Worm (Caenorhabditis elegans): ENCODE measurements around the gene col-174.
A peak's percentile ranks its signal among the peaks of the same experiment; 100 is the strongest.

col-174 gene

DNA sequence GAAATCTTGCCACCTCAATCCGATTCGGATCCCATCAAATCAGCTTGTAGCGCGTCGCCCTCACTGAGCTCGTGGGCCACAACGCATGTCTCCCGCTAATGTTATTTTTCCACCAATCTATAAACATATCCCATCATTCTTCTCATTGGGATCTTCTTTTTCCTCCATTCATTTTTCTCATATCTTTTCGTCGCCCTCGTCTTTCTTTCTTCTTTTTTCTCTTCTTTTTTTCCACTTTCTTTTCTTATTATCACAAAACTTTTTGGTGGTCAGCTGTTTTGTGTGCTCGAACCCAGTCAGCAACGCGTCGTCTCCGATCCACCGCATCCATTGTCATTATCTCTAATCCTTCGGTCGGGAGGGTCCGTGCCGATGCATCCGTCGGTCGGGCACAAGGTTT is 22.8 kb upstream of the col-174 start:
- TF ChIP-seq daf-16 (GFP tag; optimal IDR thresholded peaks at IDR 0.05) (peak in 1 of 2 experiments; percentile 89), daf-16 (tag; optimal IDR thresholded peaks at IDR 0.05) (no peak), aha-1 (tag) (peak; percentile 81), ceh-20 (GFP tag; IDR thresholded peaks at IDR 0.05) (0 out of 2 replicates have a peak, but pooled peaks have one; percentile 11), php-3 (GFP tag; IDR thresholded peaks at IDR 0.05) (no peak), dmd-6 (GFP tag; IDR thresholded peaks at IDR 0.05) (no peak), spr-3 (GFP tag; optimal IDR thresholded peaks at IDR 0.05) (no peak), zfp-2 (tag; optimal IDR thresholded peaks at IDR 0.05) (no peak), Y75B8A.6 (GFP tag; IDR thresholded peaks at IDR 0.05) (no peak), ceh-82 (tag; optimal IDR thresholded peaks at IDR 0.05) (no peak), zip-11 (GFP tag; IDR thresholded peaks at IDR 0.05) (no peak), nhr-11 (tag; optimal IDR thresholded peaks at IDR 0.05) (peak; percentile 52), set-16 (GFP tag; IDR thresholded peaks at IDR 0.05) (no peak), nhr-48 (tag; optimal IDR thresholded peaks at IDR 0.05) (no peak), hlh-11 (tag; optimal IDR thresholded peaks at IDR 0.05) (peak; percentile 69), hlh-30 (tag; optimal IDR thresholded peaks at IDR 0.05; ENCODE audit: insufficient read depth) (no peak), F37D6.2 (tag; optimal IDR thresholded peaks at IDR 0.05) (no peak), aly-2 (tag; optimal IDR thresholded peaks at IDR 0.05) (no peak)

DNA sequence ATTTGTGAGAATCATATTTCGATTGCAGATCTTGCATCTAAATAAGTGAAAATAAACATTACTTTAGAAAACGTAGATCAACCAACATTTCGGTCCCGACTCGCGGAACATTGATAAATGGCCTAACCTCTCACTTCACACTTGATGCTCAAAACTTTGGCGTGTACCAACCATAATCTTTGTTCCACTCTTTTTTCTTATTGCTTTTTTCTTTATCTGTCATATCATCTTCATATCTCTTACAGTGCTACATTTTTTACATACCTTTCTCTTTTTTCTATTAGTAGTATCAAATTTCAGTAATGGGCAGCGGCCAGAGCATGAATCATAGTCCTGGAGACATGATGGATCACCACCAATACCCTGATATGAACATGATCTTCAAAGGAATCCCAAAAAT is 21.3 kb upstream of the col-174 start, which contains the start of gene F46C8.3:
TSS of gene F46C8.3 (plus strand) at position 301 of the 400 bp plus-strand sequence.
- TF ChIP-seq daf-16 (GFP tag; optimal IDR thresholded peaks at IDR 0.05), result no peak
- no peak for TF ChIP-seq daf-16 (tag; optimal IDR thresholded peaks at IDR 0.05)
- no peak for TF ChIP-seq egl-27 (tag; optimal IDR thresholded peaks at IDR 0.05)
- TF ChIP-seq ceh-44 (GFP tag; IDR thresholded peaks at IDR 0.05), result no peak
- TF ChIP-seq nhr-77 (tag; optimal IDR thresholded peaks at IDR 0.05), result no peak
- no peak for TF ChIP-seq lim-7 (GFP tag; IDR thresholded peaks at IDR 0.05)
- TF ChIP-seq lir-3 (tag; optimal IDR thresholded peaks at IDR 0.05), result no peak
- TF ChIP-seq D1046.2 (GFP tag; IDR thresholded peaks at IDR 0.05), result no peak
- no peak for TF ChIP-seq egl-43 (GFP tag; IDR thresholded peaks at IDR 0.05)
- no peak for TF ChIP-seq tag-97 (GFP tag; IDR thresholded peaks at IDR 0.05)

DNA sequence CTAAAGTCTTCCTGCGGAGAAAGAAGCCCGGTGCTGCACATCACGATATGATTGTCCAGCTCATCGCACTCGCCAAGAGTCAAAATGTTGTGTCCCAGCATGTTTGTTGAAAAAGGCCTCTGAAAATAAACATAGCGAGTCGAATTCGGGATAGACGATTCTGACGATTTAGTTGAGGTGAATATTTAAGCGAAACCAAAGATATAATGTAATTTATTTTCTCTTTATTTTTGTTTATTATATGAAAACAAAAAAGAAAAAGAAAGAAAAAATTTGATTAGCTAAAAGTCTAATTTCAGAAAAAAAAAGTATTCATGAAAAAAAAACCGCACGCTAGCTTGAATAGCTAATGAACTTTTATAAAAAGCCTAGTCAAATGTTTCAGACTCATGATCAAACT is 14.0 kb upstream of the col-174 start, which contains the start of gene ceh-14:
TSS of gene ceh-14 (minus strand) at position 101 of the 400 bp plus-strand sequence.
- TF ChIP-seq tra-1 (GFP tag; IDR thresholded peaks at IDR 0.05) (no peak), egl-27 (tag; optimal IDR thresholded peaks at IDR 0.05) (no peak), unc-62 (GFP tag; optimal IDR thresholded peaks at IDR 0.05 in 1 of 2) (no peak), unc-62 (tag; optimal IDR thresholded peaks at IDR 0.05) (no peak), ces-1 (GFP tag; optimal IDR thresholded peaks at IDR 0.05) (no peak), pqm-1 (tag; optimal IDR thresholded peaks at IDR 0.05) (no peak), spr-1 (tag; optimal IDR thresholded peaks at IDR 0.05) (no peak), D1046.2 (GFP tag; IDR thresholded peaks at IDR 0.05) (no peak), pha-4 (GFP tag; IDR thresholded peaks at IDR 0.05) (no peak), pha-4 (tag; optimal IDR thresholded peaks at IDR 0.05) (no peak), nhr-11 (tag; optimal IDR thresholded peaks at IDR 0.05) (no peak), zip-2 (tag; optimal IDR thresholded peaks at IDR 0.05) (no peak), gei-8 (GFP tag; optimal IDR thresholded peaks at IDR 0.05) (no peak), fkh-10 (GFP tag; optimal IDR thresholded peaks at IDR 0.05) (no peak), ceh-32 (tag; optimal IDR thresholded peaks at IDR 0.05; ENCODE audit: poor library complexity) (no peak), ceh-28 (tag; optimal IDR thresholded peaks at IDR 0.05) (no peak), Y75B8A.6 (GFP tag; IDR thresholded peaks at IDR 0.05) (no peak), lim-7 (GFP tag; IDR thresholded peaks at IDR 0.05) (no peak), ceh-44 (GFP tag; IDR thresholded peaks at IDR 0.05) (no peak), madf-9 (GFP tag; conservative IDR thresholded peaks at IDR 0.05) (no peak)
